Worm (Caenorhabditis elegans) whole organism, L1 larva: ENCODE data around the gene ugt-5.

Experiments
- C16A3.4 ChIP-seq: fragments of 150-350 bp; optimal IDR thresholded peaks from 2 replicates; lab custom pipeline; 2014; ENCODE audit warnings: missing biosample characterization, missing genetic modification characterization
- C34B4.2 ChIP-seq: sonication (generic microtip); optimal IDR thresholded peaks from 2 replicates; lab custom pipeline; 2017; ENCODE audit warnings: mild to moderate bottlenecking, missing genetic modification characterization, missing compliant biosample characterization
- F16B12.6 ChIP-seq: fragments of 150-350 bp; optimal IDR thresholded peaks from 2 replicates; lab custom pipeline; 2014; ENCODE audit warnings: missing biosample characterization, missing genetic modification characterization
- Y116A8C.19 ChIP-seq: sonication (generic microtip); optimal IDR thresholded peaks from 2 replicates; lab custom pipeline; 2016; ENCODE audit warnings: missing compliant biosample characterization, missing genetic modification characterization, borderline replicate concordance
- aly-2 ChIP-seq: fragments of 150-350 bp; optimal IDR thresholded peaks from 2 replicates; lab custom pipeline; 2014; ENCODE audit warnings: missing biosample characterization, missing genetic modification characterization
- ama-1 ChIP-seq: fragments of 150-350 bp; optimal IDR thresholded peaks from 2 replicates; lab custom pipeline; 2014
- blmp-1 ChIP-seq: fragments of 150-350 bp; optimal IDR thresholded peaks from 2 replicates; lab custom pipeline; 2014; ENCODE audit warnings: missing biosample characterization, missing genetic modification characterization
- ceh-82 ChIP-seq, 3 experiments: fragments of 150-350 bp in 1 of 3; sonication (generic microtip) in 2 of 3; optimal IDR thresholded peaks; 2 replicates each; lab custom pipeline; 2014 to 2017; ENCODE audit warnings: missing biosample characterization in 3 of 3, missing genetic modification characterization in 3 of 3
- ces-1 ChIP-seq: fragments of 150-350 bp; optimal IDR thresholded peaks from 2 replicates; lab custom pipeline; 2014; ENCODE audit warnings: missing biosample characterization, missing genetic modification reagents, missing genetic modification characterization
- dsc-1 ChIP-seq: sonication (generic microtip); optimal IDR thresholded peaks from 2 replicates; lab custom pipeline; 2016; ENCODE audit warnings: mild to moderate bottlenecking, missing genetic modification characterization, missing compliant biosample characterization
- efl-1 ChIP-seq, 4 experiments: fragments of 150-350 bp; optimal IDR thresholded peaks in 3 of 4; peaks in 1 of 4; 1 replicate in 1 of 4; 2 replicates in 3 of 4; lab custom pipeline; 2014; ENCODE audit warnings: missing biosample characterization in 2 of 4, missing genetic modification characterization in 2 of 4, missing genetic modification reagents in 2 of 4
- egl-13 ChIP-seq: sonication (generic microtip); optimal IDR thresholded peaks from 2 replicates; lab custom pipeline; 2016; ENCODE audit warnings: missing genotype, missing genetic modification reagents, missing genetic modification characterization, missing compliant biosample characterization
- ets-5 ChIP-seq: fragments of 200-800 bp; sonication (Bioruptor generic); IDR thresholded peaks from 2 replicates; pipeline ENCODE4 v1.3.6; 2022; ENCODE audit warnings: missing genetic modification characterization, missing compliant biosample characterization
- fkh-8 ChIP-seq: sonication (generic microtip); optimal IDR thresholded peaks from 2 replicates; lab custom pipeline; 2016; ENCODE audit warnings: mild to moderate bottlenecking, missing genetic modification characterization, missing compliant biosample characterization
- fos-1 ChIP-seq: fragments of 150-350 bp; optimal IDR thresholded peaks from 2 replicates; lab custom pipeline; 2014; ENCODE audit warnings: missing biosample characterization, missing genetic modification characterization
- grh-1 ChIP-seq: fragments of 200-800 bp; sonication (Bioruptor generic); IDR thresholded peaks from 2 replicates; pipeline ENCODE4 v1.3.6; 2022; ENCODE audit warnings: missing genetic modification reagents, missing genetic modification characterization, missing compliant biosample characterization
- hlh-17 ChIP-seq: fragments of 200-800 bp; sonication (Bioruptor generic); optimal IDR thresholded peaks from 2 replicates; lab custom pipeline; 2018; ENCODE audit warnings: missing genetic modification characterization, mild to moderate bottlenecking, missing compliant biosample characterization, moderate library complexity, borderline replicate concordance
- jun-1 ChIP-seq: fragments of 150-350 bp; optimal IDR thresholded peaks from 2 replicates; lab custom pipeline; 2014; ENCODE audit warnings: missing biosample characterization, missing genetic modification reagents, missing genetic modification characterization
- lin-13 ChIP-seq: fragments of 150-350 bp; optimal IDR thresholded peaks from 2 replicates; lab custom pipeline; 2014; ENCODE audit warnings: missing biosample characterization, missing genetic modification reagents, missing genetic modification characterization
- lin-14 ChIP-seq: fragments of 200-800 bp; sonication (Bioruptor generic); optimal IDR thresholded peaks from 2 replicates; lab custom pipeline; 2018; ENCODE audit warnings: mild to moderate bottlenecking, missing genetic modification characterization, moderate library complexity, missing compliant biosample characterization
- lin-39 ChIP-seq: fragments of 150-350 bp; optimal IDR thresholded peaks from 2 replicates; lab custom pipeline; 2014; ENCODE audit warnings: missing biosample characterization, missing genetic modification reagents, missing genetic modification characterization
- lir-3 ChIP-seq: sonication (generic microtip); optimal IDR thresholded peaks from 2 replicates; lab custom pipeline; 2016; ENCODE audit warnings: mild to moderate bottlenecking, missing genetic modification characterization, moderate library complexity, missing compliant biosample characterization; ENCODE audit not compliant: poor library complexity
- lsy-2 ChIP-seq, 2 experiments: fragments of 150-350 bp; optimal IDR thresholded peaks; 2 replicates each; lab custom pipeline; 2014; ENCODE audit warnings: missing biosample characterization in 2 of 2, missing genetic modification characterization in 2 of 2
- mab-9 ChIP-seq: fragments of 200-800 bp; sonication (Bioruptor generic); IDR thresholded peaks from 2 replicates; pipeline ENCODE4 v1.3.6; 2022; ENCODE audit warnings: missing genetic modification reagents, missing genetic modification characterization, missing compliant biosample characterization
- mdl-1 ChIP-seq, 2 experiments: fragments of 150-350 bp; optimal IDR thresholded peaks; 2 replicates each; lab custom pipeline; 2014 to 2017; ENCODE audit warnings: missing biosample characterization in 2 of 2, missing genetic modification characterization in 2 of 2, inconsistent platforms in 1 of 2
- mef-2 ChIP-seq: fragments of 150-350 bp; optimal IDR thresholded peaks from 2 replicates; lab custom pipeline; 2014; ENCODE audit warnings: missing biosample characterization, missing genetic modification characterization
- nhr-11 ChIP-seq: fragments of 150-350 bp; optimal IDR thresholded peaks from 2 replicates; lab custom pipeline; 2014; ENCODE audit warnings: missing biosample characterization, missing genetic modification characterization
- nhr-71 ChIP-seq: sonication (generic microtip); optimal IDR thresholded peaks from 2 replicates; lab custom pipeline; 2016; ENCODE audit warnings: mild to moderate bottlenecking, missing genetic modification characterization, moderate library complexity, missing compliant biosample characterization
- nhr-85 ChIP-seq: sonication (generic microtip); peaks from one replicate; lab custom pipeline; 2016; ENCODE audit warnings: missing genetic modification characterization, inconsistent platforms, missing compliant biosample characterization
- pag-3 ChIP-seq: sonication (generic microtip); optimal IDR thresholded peaks from 2 replicates; lab custom pipeline; 2017; ENCODE audit warnings: missing genetic modification characterization, mild to moderate bottlenecking, missing compliant biosample characterization, antibody characterized with exemption, borderline replicate concordance; ENCODE audit not compliant: insufficient read depth
- pax-3 ChIP-seq: fragments of 200-800 bp; sonication (Bioruptor generic); optimal IDR thresholded peaks from 2 replicates; lab custom pipeline; 2018; ENCODE audit warnings: mild to moderate bottlenecking, missing genetic modification characterization, moderate library complexity, missing compliant biosample characterization
- rnt-1 ChIP-seq: sonication (generic microtip); optimal IDR thresholded peaks from 2 replicates; lab custom pipeline; 2016; ENCODE audit warnings: mild to moderate bottlenecking, missing genetic modification characterization, moderate library complexity, missing compliant biosample characterization
- skn-1 ChIP-seq: fragments of 150-350 bp; optimal IDR thresholded peaks from 2 replicates; lab custom pipeline; 2014; ENCODE audit warnings: missing biosample characterization, missing genetic modification characterization
- sox-4 ChIP-seq: sonication (generic microtip); optimal IDR thresholded peaks from 2 replicates; lab custom pipeline; 2016; ENCODE audit warnings: missing genetic modification characterization, missing compliant biosample characterization
- sup-37 ChIP-seq: fragments of 200-800 bp; sonication (Bioruptor generic); optimal IDR thresholded peaks from 2 replicates; lab custom pipeline; 2018; ENCODE audit warnings: mild to moderate bottlenecking, missing genetic modification characterization, missing compliant biosample characterization
- swsn-7 ChIP-seq: sonication (generic microtip); optimal IDR thresholded peaks from 2 replicates; lab custom pipeline; 2016; ENCODE audit warnings: missing genetic modification characterization, missing compliant biosample characterization
- tbx-2 ChIP-seq: sonication (generic microtip); optimal IDR thresholded peaks from 2 replicates; lab custom pipeline; 2016; ENCODE audit warnings: missing genetic modification characterization, missing compliant biosample characterization
- tlp-1 ChIP-seq: fragments of 150-350 bp; optimal IDR thresholded peaks from 2 replicates; lab custom pipeline; 2014; ENCODE audit warnings: missing biosample characterization, missing genetic modification characterization
- unc-86 ChIP-seq: sonication (generic microtip); optimal IDR thresholded peaks from 2 replicates; lab custom pipeline; 2016; ENCODE audit warnings: missing genetic modification characterization, missing compliant biosample characterization
- unc-98 ChIP-seq: fragments of 200-800 bp; sonication (Bioruptor generic); IDR thresholded peaks from 2 replicates; pipeline ENCODE4 v1.3.6; 2022; ENCODE audit warnings: missing genetic modification characterization, missing compliant biosample characterization
- ztf-4 ChIP-seq: fragments of 150-350 bp; optimal IDR thresholded peaks from 2 replicates; lab custom pipeline; 2014; ENCODE audit warnings: missing biosample characterization, missing genetic modification characterization

ugt-5 gene

DNA sequence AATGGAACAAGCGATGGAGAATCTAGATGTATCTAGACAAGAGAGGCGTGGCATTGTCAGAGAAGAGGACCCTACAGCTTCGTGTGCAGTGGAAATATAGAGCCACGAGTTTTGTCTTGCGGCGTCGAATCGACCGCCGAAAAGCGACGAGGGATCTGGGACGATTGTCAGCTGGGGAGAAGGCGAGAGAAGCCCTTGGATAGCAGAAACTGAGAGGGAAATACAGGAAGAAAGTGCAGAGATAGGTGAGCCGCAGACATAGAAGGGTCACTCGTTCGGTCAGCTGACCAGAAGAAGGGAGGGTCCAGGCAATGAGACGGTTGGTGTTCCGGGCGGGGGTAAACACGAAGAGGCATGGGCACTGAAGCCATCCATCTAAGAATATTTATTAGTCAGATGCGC is 21.7 kb upstream of the ugt-5 start (continued):
- TF ChIP-seq lin-13 (GFP tag; lab: Kevin White, UChicago) (peak; percentile 65), egl-13 (peak; percentile 37), mef-2 (tag; lab: Kevin White, UChicago) (no peak), jun-1 (tag; lab: Kevin White, UChicago) (peak; percentile 11), unc-98 (no peak), F16B12.6 (tag; lab: Kevin White, UChicago) (peak; percentile 27), ces-1 (GFP tag; lab: Kevin White, UChicago) (no peak), lin-14 (GFP tag; lab: Kevin White, UChicago) (peak; percentile 96), fos-1 (tag; lab: Kevin White, UChicago) (peak; percentile 14), aly-2 (tag; lab: Kevin White, UChicago) (no peak), ets-5 (no peak), mdl-1 (tag; optimal IDR thresholded peaks at IDR 0.05; lab: Kevin White, UChicago) (peak in 1 of 2 experiments; percentile 77), sup-37 (GFP tag; lab: Kevin White, UChicago) (peak; percentile 29), pax-3 (tag; lab: Kevin White, UChicago) (peak; percentile 90), fkh-8 (tag; lab: Kevin White, UChicago) (peak; percentile 87), grh-1 (GFP tag; lab: Robert Waterston, UW) (no peak), tbx-2 (tag; lab: Kevin White, UChicago) (peak; percentile 72), mab-9 (GFP tag; lab: Robert Waterston, UW) (peak; percentile 48; the same call in 1 of the 2 replicates), rnt-1 (peak; percentile 76), dsc-1 (tag; lab: Kevin White, UChicago) (peak; percentile 39), swsn-7 (tag; lab: Kevin White, UChicago) (peak; percentile 70), sox-4 (peak; percentile 19), lir-3 (peak; percentile 25), ceh-82 (tag; optimal IDR thresholded peaks at IDR 0.05; lab: Kevin White, UChicago) (peak; percentile 32 to 53 (median 51)), lsy-2 (tag; optimal IDR thresholded peaks at IDR 0.05; lab: Kevin White, UChicago) (peak; percentile 51 to 75), skn-1 (peak; percentile 44), nhr-11 (tag; lab: Kevin White, UChicago) (peak; percentile 9), nhr-85 (tag; lab: Kevin White, UChicago) (peak; percentile 67)

DNA sequence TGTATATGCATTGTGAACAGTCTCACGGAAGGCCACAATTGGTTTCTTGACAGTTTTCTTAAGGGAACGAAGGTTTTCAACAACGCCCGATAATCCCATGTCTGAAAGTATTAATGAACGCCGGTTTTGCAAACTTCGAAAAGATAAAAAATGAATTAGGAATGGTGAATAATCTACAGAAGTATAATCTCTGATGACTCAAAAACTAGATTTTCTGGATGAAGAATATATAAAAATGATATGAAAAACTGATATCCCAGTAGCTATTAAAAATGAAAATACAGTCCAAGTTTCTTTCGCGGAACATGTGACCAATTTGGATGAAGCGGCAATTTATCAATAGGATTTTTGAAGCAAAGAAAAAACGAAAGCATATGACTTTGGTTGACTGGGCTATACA is 21.3 kb upstream of the ugt-5 start, which contains the start of gene ZC443.3:
Gene ZC443.3 (minus strand): TSS at position 101 of the 400 bp plus-strand sequence.
- TF ChIP-seq hlh-17 (GFP tag; lab: Kevin White, UChicago) (no peak), lin-39 (no peak), Y116A8C.19 (tag; lab: Kevin White, UChicago) (no peak), dsc-1 (tag; lab: Kevin White, UChicago) (no peak), pag-3 (peak; percentile 31), blmp-1 (tag; lab: Kevin White, UChicago) (peak; percentile 82), C34B4.2 (tag; lab: Kevin White, UChicago) (no peak), nhr-71 (tag; lab: Kevin White, UChicago) (no peak), mef-2 (tag; lab: Kevin White, UChicago) (no peak)

DNA sequence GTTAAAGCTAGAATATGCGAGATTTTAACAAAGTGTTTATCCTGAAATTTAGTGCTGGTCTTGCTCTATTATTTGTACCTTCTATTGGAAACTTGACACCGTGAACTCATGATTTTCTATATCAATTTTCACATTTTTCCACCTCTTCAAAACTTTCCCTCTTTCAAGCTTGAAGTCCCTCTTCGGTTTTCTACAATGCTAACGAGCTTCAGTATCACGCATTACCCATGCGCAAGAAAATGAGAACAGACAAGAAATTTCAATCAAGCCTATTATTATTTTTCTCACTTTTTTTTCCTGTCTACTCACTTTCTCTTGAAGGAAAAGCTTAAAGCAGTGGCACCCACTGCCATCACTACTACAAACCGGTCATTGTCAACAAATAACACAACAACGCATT is 19.0 kb upstream of the ugt-5 start:
- TF ChIP-seq efl-1 (optimal IDR thresholded peaks at IDR 0.05; lab: Kevin White, UChicago) = no peak
- peak in 1 of 2 experiments; percentile 43 for TF ChIP-seq efl-1 (GFP tag; optimal IDR thresholded peaks at IDR 0.05 in 1 of 2; lab: Kevin White, UChicago)
- TF ChIP-seq unc-86 (tag; lab: Kevin White, UChicago) = no peak
- TF ChIP-seq pax-3 (tag; lab: Kevin White, UChicago) = peak; percentile 50
- TF ChIP-seq rnt-1 = peak; percentile 4
- no peak for TF ChIP-seq hlh-17 (GFP tag; lab: Kevin White, UChicago)
- no peak for TF ChIP-seq ztf-4
- TF ChIP-seq C16A3.4 = no peak
- peak; percentile 55 for TF ChIP-seq ama-1
- no peak for TF ChIP-seq tlp-1 (tag; lab: Kevin White, UChicago)
- no peak for TF ChIP-seq tbx-2 (tag; lab: Kevin White, UChicago)
- TF ChIP-seq, all 84 proteins: peak for 4
